Fruit fly (Drosophila melanogaster) whole organism, wandering third instar larva: Measurements from ENCODE around the gene CG31643.
A peak's percentile ranks its signal among the peaks of the same experiment; 100 is the strongest.

Source experiments
- HLH106 ChIP-seq: fragments of 200-800 bp; optimal IDR thresholded peaks from 3 replicates; lab custom pipeline; 2019; ENCODE audit warnings: missing biosample characterization, mild to moderate bottlenecking, missing genetic modification characterization, moderate library complexity
- Myc ChIP-seq: fragments of >200 bp; optimal IDR thresholded peaks from 2 replicates; lab custom pipeline; 2017
- br ChIP-seq: fragments of 200-800 bp; sonication (Bioruptor generic); optimal IDR thresholded peaks from 2 replicates; lab custom pipeline; 2016; ENCODE audit warnings: missing biosample characterization, missing genetic modification characterization
- dl ChIP-seq, 2 experiments: fragments of 175-275, 200-275 bp in 1 of 2; fragments of 200-275 bp in 1 of 2; sonication (Bioruptor generic); optimal IDR thresholded peaks; lab custom pipeline; 2018; ENCODE audit warnings: mild to moderate bottlenecking in 2 of 2, missing biosample characterization in 2 of 2, missing genetic modification characterization in 2 of 2, moderate library complexity in 2 of 2; ENCODE audit not compliant: partially characterized antibody in 2 of 2, insufficient read depth in 1 of 2
- dsf ChIP-seq: sonication (Bioruptor generic); optimal IDR thresholded peaks from 2 replicates; lab custom pipeline; 2016; ENCODE audit warnings: missing biosample characterization, missing genetic modification characterization, borderline replicate concordance
- foxo ChIP-seq, 2 experiments: fragments of 200-800 bp; sonication (Bioruptor generic); optimal IDR thresholded peaks; 2 replicates in 1 of 2; 3 replicates in 1 of 2; lab custom pipeline; 2016 to 2017; ENCODE audit warnings: missing biosample characterization in 2 of 2, missing genetic modification characterization in 2 of 2
- h ChIP-seq: fragments of 200-800 bp; sonication (Bioruptor generic); optimal IDR thresholded peaks from 3 replicates; lab custom pipeline; 2016; ENCODE audit warnings: missing biosample characterization, mild to moderate bottlenecking, missing genetic modification characterization
- pan ChIP-seq: fragments of >200 bp; optimal IDR thresholded peaks from 2 replicates; lab custom pipeline; 2017

dm6 chr2L:6070656-6071231 lies 32.8 kb downstream of the CG31643 start, which contains the start of the genes CG9154 and Kr-h2:
- TF ChIP-seq dsf (GFP tag; lab: Kevin White, UChicago): peak; percentile 22
- TF ChIP-seq pan (lab: Kevin White, UChicago): no peak
- peak in 1 of 2 experiments; percentile 36 for TF ChIP-seq foxo (GFP tag; optimal IDR thresholded peaks at IDR 0.05; lab: Kevin White, UChicago)
- peak; percentile 28 for TF ChIP-seq h (GFP tag; lab: Kevin White, UChicago)
- TF ChIP-seq dl (GFP tag; optimal IDR thresholded peaks at IDR 0.05; lab: Kevin White, UChicago; ENCODE audit: insufficient read depth in 1 of 2, partially characterized antibody in 2 of 2): no peak
- TF ChIP-seq br (GFP tag; lab: Kevin White, UChicago): peak; percentile 37
- peak; percentile 70 for TF ChIP-seq HLH106 (tag; lab: Kevin White, UChicago)
- TF ChIP-seq Myc (lab: Kevin White, UChicago): peak; percentile 49
